Worm (Caenorhabditis elegans) whole organism, midembryonic: ENCODE measurements around the gene sms-3.

Source experiments
- T22C8.4 ChIP-seq: fragments of 200-800 bp; sonication (Bioruptor generic); IDR thresholded peaks from 2 replicates; pipeline ENCODE4 v1.3.6; 2022; ENCODE audit warnings: missing genetic modification characterization, missing compliant biosample characterization
- cog-1 ChIP-seq: sonication (generic microtip); optimal IDR thresholded peaks from 2 replicates; lab custom pipeline; 2016; ENCODE audit warnings: missing genetic modification characterization, missing compliant biosample characterization
- flt-1 ChIP-seq: fragments of 200-800 bp; sonication (Bioruptor generic); IDR thresholded peaks from 2 replicates; pipeline ENCODE4 v1.3.6; 2022; ENCODE audit warnings: missing genetic modification characterization, missing compliant biosample characterization
- klf-2 ChIP-seq: fragments of 200-800 bp; sonication (Bioruptor generic); conservative IDR thresholded peaks from 2 replicates; pipeline ENCODE4 v1.3.6; 2022; ENCODE audit warnings: missing genetic modification reagents, missing genetic modification characterization, missing compliant biosample characterization
- med-1 ChIP-seq: sonication (generic microtip); optimal IDR thresholded peaks from 2 replicates; lab custom pipeline; 2017; ENCODE audit warnings: missing genetic modification characterization, mild to moderate bottlenecking, missing compliant biosample characterization, antibody characterized with exemption, missing genetic modification reagents; ENCODE audit not compliant: insufficient read depth
- ref-1 ChIP-seq: fragments of 200-800 bp; sonication (Bioruptor generic); conservative IDR thresholded peaks from 2 replicates; pipeline ENCODE4 v1.3.6; 2022; ENCODE audit warnings: missing genetic modification reagents, missing genetic modification characterization, missing compliant biosample characterization
- tab-1 ChIP-seq: fragments of 200-800 bp; sonication (Bioruptor generic); IDR thresholded peaks from 2 replicates; pipeline ENCODE4 v1.3.6; 2022; ENCODE audit warnings: missing genetic modification characterization, missing compliant biosample characterization
- ztf-23 ChIP-seq: fragments of 200-800 bp; sonication (Bioruptor generic); IDR thresholded peaks from 2 replicates; pipeline ENCODE4 v1.3.6; 2022; ENCODE audit warnings: missing genetic modification reagents, missing genetic modification characterization, missing compliant biosample characterization
- ztf-29 ChIP-seq: fragments of 200-800 bp; sonication (Bioruptor generic); IDR thresholded peaks from 2 replicates; pipeline ENCODE4 v1.3.6; 2022; ENCODE audit warnings: missing genetic modification reagents, missing genetic modification characterization, missing compliant biosample characterization

- TF ChIP-seq T22C8.4 (GFP tag; lab: Robert Waterston, UW) (no peak), flt-1 (GFP tag; lab: Robert Waterston, UW) (no peak), cog-1 (tag; lab: Kevin White, UChicago) (no peak), klf-2 (no peak), tab-1 (no peak), ztf-29 (no peak), ref-1 (GFP tag; lab: Robert Waterston, UW) (no peak), ztf-23 (GFP tag; lab: Robert Waterston, UW) (no peak), med-1 (no peak)
Observed at ce11 chrIII:1638345-1638744, 37.4 kb upstream of the sms-3 start.
